Fruit fly (Drosophila melanogaster): ENCODE results near the gene Pus1.

Gene Pus1

dm6 chr3R:20587630-20588479 is 4.6 kb downstream of the Pus1 start, which contains the start of gene Septin2 (continued):
- TF ChIP-seq CG10462 (GFP tag; optimal IDR thresholded peaks at IDR 0.05) (peak; percentile 78), ab (GFP tag; optimal IDR thresholded peaks at IDR 0.05) (no peak), Nf-YC (tag; optimal IDR thresholded peaks at IDR 0.05) (peak; percentile 35), Lhr (GFP tag; optimal IDR thresholded peaks at IDR 0.05) (peak; percentile 70), CG2129 (GFP tag; IDR thresholded peaks at IDR 0.05; ENCODE audit: partially characterized antibody) (no peak), Xrp1 (GFP tag; IDR thresholded peaks at IDR 0.05) (peak; percentile 75), ken (GFP tag; IDR thresholded peaks at IDR 0.05) (0 out of 3 replicates have a peak, but pooled peaks have one; percentile 49), sob (GFP tag; IDR thresholded peaks at IDR 0.05) (no peak), Dip2 (GFP tag; IDR thresholded peaks at IDR 0.05) (no peak), klu (GFP tag; IDR thresholded peaks at IDR 0.05) (no peak), wek (GFP tag; optimal IDR thresholded peaks at IDR 0.05) (peak; percentile 45), B-H2 (GFP tag; optimal IDR thresholded peaks at IDR 0.05) (no peak), CG9817 (tag; optimal IDR thresholded peaks at IDR 0.05) (peak; percentile 34), pan (optimal IDR thresholded peaks at IDR 0.05) (no peak), pan (GFP tag; optimal IDR thresholded peaks at IDR 0.05 in 1 of 2, IDR thresholded peaks at IDR 0.05 in 1 of 2) (peak in 1 of 2 experiments; percentile 68), Fer1 (GFP tag; optimal IDR thresholded peaks at IDR 0.05) (peak; percentile 81), repo (GFP tag; optimal IDR thresholded peaks at IDR 0.05) (peak; percentile 54), CG8281 (tag; optimal IDR thresholded peaks at IDR 0.05) (peak; percentile 53), CG32772 (GFP tag; IDR thresholded peaks at IDR 0.05) (peak; percentile 68), CG11696 (GFP tag; IDR thresholded peaks at IDR 0.05) (peak; percentile 94), HHEX (GFP tag; optimal IDR thresholded peaks at IDR 0.05) (peak; percentile 84), ac (GFP tag; optimal IDR thresholded peaks at IDR 0.05) (peak; percentile 46), CG12236 (GFP tag; optimal IDR thresholded peaks at IDR 0.05) (peak; percentile 50), twi (tag; optimal IDR thresholded peaks at IDR 0.05) (peak; percentile 27), lmd (GFP tag; IDR thresholded peaks at IDR 0.05) (peak; percentile 73), D19A (tag; optimal IDR thresholded peaks at IDR 0.05) (peak; percentile 83), fd3F (GFP tag; optimal IDR thresholded peaks at IDR 0.05) (peak; percentile 54), CG17568 (GFP tag; optimal IDR thresholded peaks at IDR 0.05) (peak; percentile 77), Fer3 (tag; optimal IDR thresholded peaks at IDR 0.05) (peak; percentile 69), az2 (GFP tag; optimal IDR thresholded peaks at IDR 0.05) (peak; percentile 82), disco-r (GFP tag; optimal IDR thresholded peaks at IDR 0.05) (peak; percentile 26), Xbp1 (GFP tag; optimal IDR thresholded peaks at IDR 0.05) (peak; percentile 79), seq (GFP tag; IDR thresholded peaks at IDR 0.05) (peak; percentile 62), psq (GFP tag; optimal IDR thresholded peaks at IDR 0.05) (peak; percentile 13), CG18011 (GFP tag; optimal IDR thresholded peaks at IDR 0.05) (peak; percentile 31), CG11504 (tag; optimal IDR thresholded peaks at IDR 0.05) (peak; percentile 91), bab2 (GFP tag; optimal IDR thresholded peaks at IDR 0.05) (peak; percentile 76), Neu2 (GFP tag; optimal IDR thresholded peaks at IDR 0.05; ENCODE audit: borderline replicate concordance) (no peak), CG8290 (GFP tag; optimal IDR thresholded peaks at IDR 0.05) (peak; percentile 37), CG8290 (tag; optimal IDR thresholded peaks at IDR 0.05) (peak in 1 of 2 experiments; percentile 61), salm (tag; optimal IDR thresholded peaks at IDR 0.05) (peak; percentile 59), Meics (GFP tag; optimal IDR thresholded peaks at IDR 0.05) (peak; percentile 71), zfh1 (GFP tag; IDR thresholded peaks at IDR 0.05) (peak; percentile 73), D (optimal IDR thresholded peaks at IDR 0.05) (no peak), D (GFP tag; optimal IDR thresholded peaks at IDR 0.05) (peak; percentile 89), CG6254 (GFP tag; optimal IDR thresholded peaks at IDR 0.05) (peak; percentile 86), HLHmδ (GFP tag; optimal IDR thresholded peaks at IDR 0.05) (peak; percentile 59), Atf6 (GFP tag; IDR thresholded peaks at IDR 0.05) (peak; percentile 47; the same call in 1 of the 2 replicates), CG16863 (GFP tag; optimal IDR thresholded peaks at IDR 0.05) (peak; percentile 80), Dip3 (GFP tag; optimal IDR thresholded peaks at IDR 0.05) (peak; percentile 14)

Measured in whole organism, embryonic.